Fruit fly (Drosophila melanogaster): ENCODE results near the gene CG42238.
A peak's percentile ranks its signal among the peaks of the same experiment; 100 is the strongest.

The CG42238 gene

DNA sequence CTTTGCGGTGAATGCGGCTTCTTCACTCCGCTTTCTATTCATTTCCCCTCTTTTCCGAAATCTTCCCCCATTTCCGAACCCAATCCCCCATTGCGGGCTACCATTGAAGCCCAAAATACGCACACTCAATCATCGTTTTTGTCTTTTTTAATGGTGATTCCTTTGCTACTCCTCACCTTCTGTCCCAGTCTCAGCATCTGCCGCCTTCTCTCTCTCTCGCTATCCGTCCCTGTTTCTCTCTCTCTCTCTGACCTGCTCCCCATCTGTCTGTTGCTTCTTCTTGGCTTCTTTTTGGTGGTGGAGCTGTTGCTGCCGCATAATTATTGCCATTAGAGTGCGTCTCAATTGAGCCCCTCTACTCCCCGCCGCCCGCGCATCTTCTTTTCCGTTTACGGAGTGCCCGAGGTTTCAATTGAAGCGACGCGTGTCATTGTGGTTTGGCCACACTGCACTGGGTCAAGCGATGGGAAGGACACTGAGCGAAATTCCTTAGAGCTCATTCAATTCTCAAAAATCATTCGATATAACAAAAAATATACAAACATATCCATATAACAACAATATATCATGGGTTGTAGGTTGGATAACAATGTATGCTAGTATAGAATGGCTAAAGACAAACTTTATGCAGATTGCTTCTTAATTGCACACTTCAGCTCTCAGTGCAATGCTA is 106.9 kb downstream of the CG42238 start (continued):
- TF ChIP-seq Ets65A (GFP tag) (peak; percentile 74), org-1 (GFP tag; optimal IDR thresholded peaks at IDR 0.05) (peak; percentile 53), CG10366 (GFP tag; IDR thresholded peaks at IDR 0.05) (peak; percentile 45; the same call in 1 of the 2 replicates), insv (GFP tag; optimal IDR thresholded peaks at IDR 0.05) (no peak), CG17912 (GFP tag; optimal IDR thresholded peaks at IDR 0.05) (no peak), Nf-YB (GFP tag; optimal IDR thresholded peaks at IDR 0.05) (peak; percentile 2), CG10321 (GFP tag; IDR thresholded peaks at IDR 0.05) (no peak), CG6813 (GFP tag; optimal IDR thresholded peaks at IDR 0.05) (peak; percentile 50), CG12769 (tag; optimal IDR thresholded peaks at IDR 0.05) (peak; percentile 56), CG10959 (GFP tag; IDR thresholded peaks at IDR 0.05) (0 out of 2 replicates have a peak, but pooled peaks have one; percentile 15), BtbVII (GFP tag; optimal IDR thresholded peaks at IDR 0.05) (peak; percentile 25), eve (GFP tag; optimal IDR thresholded peaks at IDR 0.05) (peak in 1 of 2 experiments; percentile 63), Hand (GFP tag; optimal IDR thresholded peaks at IDR 0.05) (peak; percentile 7), CG30431 (GFP tag; optimal IDR thresholded peaks at IDR 0.05) (peak; percentile 5), lmd (GFP tag; IDR thresholded peaks at IDR 0.05) (peak; percentile 56), CG3281 (GFP tag; optimal IDR thresholded peaks at IDR 0.05) (no peak), CG10565 (GFP tag; optimal IDR thresholded peaks at IDR 0.05) (no peak), Xrp1 (GFP tag; IDR thresholded peaks at IDR 0.05) (peak; percentile 70), stwl (tag; optimal IDR thresholded peaks at IDR 0.05) (peak; percentile 99), CG9727 (GFP tag; optimal IDR thresholded peaks at IDR 0.05) (peak; percentile 28), Asciz (GFP tag; optimal IDR thresholded peaks at IDR 0.05) (peak; percentile 43), CG43689 (GFP tag; IDR thresholded peaks at IDR 0.05) (no peak), sc (optimal IDR thresholded peaks at IDR 0.05) (no peak), sc (GFP tag; optimal IDR thresholded peaks at IDR 0.05) (peak; percentile 32), CG13296 (GFP tag; optimal IDR thresholded peaks at IDR 0.05) (no peak), Eip74EF (GFP tag; optimal IDR thresholded peaks at IDR 0.05) (peak in 1 of 2 experiments; percentile 22), Dll (GFP tag; IDR thresholded peaks at IDR 0.05; ENCODE audit: partially characterized antibody) (no peak), ftz-f1 (GFP tag; optimal IDR thresholded peaks at IDR 0.05) (no peak), CG8359 (GFP tag; optimal IDR thresholded peaks at IDR 0.05; ENCODE audit: borderline replicate concordance) (peak; percentile 26), CrebB (tag; optimal IDR thresholded peaks at IDR 0.05) (no peak), CG1233 (GFP tag; optimal IDR thresholded peaks at IDR 0.05) (peak; percentile 24), Dp (GFP tag; optimal IDR thresholded peaks at IDR 0.05) (no peak), CG12236 (GFP tag; optimal IDR thresholded peaks at IDR 0.05) (peak; percentile 12), Side (GFP tag; optimal IDR thresholded peaks at IDR 0.05) (peak; percentile 4), gfzf (GFP tag; optimal IDR thresholded peaks at IDR 0.05) (peak; percentile 10), CG3163 (GFP tag; optimal IDR thresholded peaks at IDR 0.05) (no peak), CG11695 (GFP tag; IDR thresholded peaks at IDR 0.05) (no peak), Dek (tag; optimal IDR thresholded peaks at IDR 0.05) (no peak), ind (GFP tag; optimal IDR thresholded peaks at IDR 0.05) (peak; percentile 32), bcd (GFP tag; optimal IDR thresholded peaks at IDR 0.05) (peak; percentile 24), GATAe (GFP tag; conservative IDR thresholded peaks at IDR 0.05) (no peak), HHEX (GFP tag; optimal IDR thresholded peaks at IDR 0.05) (peak; percentile 34), CG8765 (GFP tag; IDR thresholded peaks at IDR 0.05) (peak; percentile 12; the same call in 1 of the 2 replicates), esg (GFP tag; conservative IDR thresholded peaks at IDR 0.05) (peak; percentile 43), NK7.1 (GFP tag; optimal IDR thresholded peaks at IDR 0.05) (no peak), E2f1 (GFP tag; IDR thresholded peaks at IDR 0.05) (no peak), Max (GFP tag; optimal IDR thresholded peaks at IDR 0.05) (no peak), Deaf1 (tag; optimal IDR thresholded peaks at IDR 0.05) (no peak), Meics (GFP tag; optimal IDR thresholded peaks at IDR 0.05) (peak; percentile 4)
